Worm (Caenorhabditis elegans) whole organism, L2 larva: ENCODE data around the gene maph-9.

Experiments
- ZK546.5 ChIP-seq: sonication (generic microtip); optimal IDR thresholded peaks from 2 replicates; lab custom pipeline; 2017; ENCODE audit warnings: missing biosample characterization, missing genetic modification characterization
- aly-2 ChIP-seq: fragments of 150-350 bp; optimal IDR thresholded peaks from 2 replicates; lab custom pipeline; 2014; ENCODE audit warnings: missing biosample characterization, missing genetic modification characterization
- ama-1 ChIP-seq: fragments of 150-350 bp; optimal IDR thresholded peaks from 2 replicates; lab custom pipeline; 2018; ENCODE audit warnings: inconsistent platforms
- fos-1 ChIP-seq: fragments of 150-350 bp; optimal IDR thresholded peaks from 2 replicates; lab custom pipeline; 2014; ENCODE audit warnings: missing biosample characterization, missing genetic modification characterization
- lin-11 ChIP-seq: fragments of 150-350 bp; sonication (generic microtip); optimal IDR thresholded peaks from 2 replicates; lab custom pipeline; 2014; ENCODE audit warnings: missing biosample characterization, missing genetic modification characterization, inconsistent platforms, mixed read lengths
- mab-5 ChIP-seq: fragments of 150-350 bp; optimal IDR thresholded peaks from 2 replicates; lab custom pipeline; 2014; ENCODE audit warnings: missing biosample characterization, missing genetic modification characterization
- mdl-1 ChIP-seq, 2 experiments: fragments of 150-350 bp in 1 of 2; sonication (generic microtip) in 1 of 2; optimal IDR thresholded peaks; 2 replicates each; lab custom pipeline; 2017; ENCODE audit warnings: missing biosample characterization in 2 of 2, missing genetic modification characterization in 2 of 2
- nhr-11 ChIP-seq: fragments of 150-350 bp; optimal IDR thresholded peaks from 2 replicates; lab custom pipeline; 2014; ENCODE audit warnings: missing biosample characterization, missing genetic modification characterization
- nhr-12 ChIP-seq: fragments of 150-350 bp; optimal IDR thresholded peaks from 2 replicates; lab custom pipeline; 2014; ENCODE audit warnings: missing biosample characterization, missing genetic modification characterization
- nhr-77 ChIP-seq: fragments of 150-350 bp; optimal IDR thresholded peaks from 2 replicates; lab custom pipeline; 2014; ENCODE audit warnings: missing biosample characterization, missing genetic modification characterization
- skn-1 ChIP-seq: sonication (generic microtip); optimal IDR thresholded peaks from 2 replicates; lab custom pipeline; 2017; ENCODE audit warnings: missing biosample characterization, missing genetic modification characterization
- ztf-11 ChIP-seq: sonication (generic microtip); optimal IDR thresholded peaks from 2 replicates; lab custom pipeline; 2017; ENCODE audit warnings: missing biosample characterization, missing genetic modification characterization

- TF ChIP-seq mab-5 (no peak), fos-1 (tag; lab: Kevin White, UChicago) (no peak), lin-11 (no peak), mdl-1 (tag; optimal IDR thresholded peaks at IDR 0.05; lab: Kevin White, UChicago) (no peak), aly-2 (tag; lab: Kevin White, UChicago) (no peak), nhr-11 (no peak), ZK546.5 (tag; lab: Kevin White, UChicago) (no peak), skn-1 (tag; lab: Kevin White, UChicago) (no peak), ama-1 (lab: Kevin White, UChicago) (no peak), nhr-12 (no peak), ztf-11 (tag; lab: Kevin White, UChicago) (no peak), nhr-77 (no peak)
These were observed 31.6 kb downstream of the maph-9 start, which contains the start of gene C42D4.13 for ce11 chrIV:7188030-7188429.
